Worm (Caenorhabditis elegans): ENCODE data around the gene nspc-7.

DNA sequence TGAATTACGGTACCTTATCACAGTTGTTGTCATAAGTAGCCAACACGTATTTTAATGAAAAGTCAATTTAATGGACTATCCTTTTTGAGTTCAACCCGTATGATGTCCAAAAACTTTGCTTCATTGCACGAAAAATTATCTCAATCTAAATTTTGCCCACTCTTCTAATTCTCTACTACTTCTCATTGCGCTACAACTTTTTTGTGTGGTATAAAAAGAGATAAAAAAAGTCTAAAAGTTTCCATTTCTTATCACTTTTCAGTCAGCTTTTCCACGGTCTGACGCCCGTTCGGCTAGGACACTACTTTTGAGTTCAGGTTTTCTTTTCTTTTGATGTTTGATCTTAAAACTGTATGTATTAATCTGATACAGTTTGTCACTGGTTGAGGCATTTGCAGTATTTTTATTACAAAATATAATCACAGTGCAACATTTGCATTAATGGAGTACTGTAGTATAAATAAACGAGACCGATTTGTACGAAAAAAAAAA lies 26.2 kb downstream of the nspc-7 start:
- TF ChIP-seq T07F8.4 (tag; optimal IDR thresholded peaks at IDR 0.05) (no peak), attf-5 (GFP tag; optimal IDR thresholded peaks at IDR 0.05) (no peak), ama-1 (optimal IDR thresholded peaks at IDR 0.05) (no peak), ama-1 (GFP tag; optimal IDR thresholded peaks at IDR 0.05) (no peak), unc-62 (GFP tag; optimal IDR thresholded peaks at IDR 0.05) (no peak), snpc-4 (GFP tag; optimal IDR thresholded peaks at IDR 0.05) (no peak), snpc-4 (tag; optimal IDR thresholded peaks at IDR 0.05) (no peak), lin-35 (GFP tag; optimal IDR thresholded peaks at IDR 0.05) (no peak), nhr-80 (tag; optimal IDR thresholded peaks at IDR 0.05) (no peak), lsl-1 (GFP tag; optimal IDR thresholded peaks at IDR 0.05) (no peak), efl-1 (GFP tag; optimal IDR thresholded peaks at IDR 0.05) (no peak), K12H6.12 (tag; optimal IDR thresholded peaks at IDR 0.05) (no peak)
